Fruit fly (Drosophila melanogaster) whole organism, adult: ENCODE results near the gene CG3588.

Experiments used
- CG11617 ChIP-seq: fragments of 200-800 bp; sonication (Bioruptor generic); optimal IDR thresholded peaks from 2 replicates; lab custom pipeline; 2017; ENCODE audit warnings: mild to moderate bottlenecking, missing biosample characterization, missing genetic modification reagents, missing genetic modification characterization
- CG14711 ChIP-seq: fragments of 200-800 bp; sonication (Bioruptor generic); optimal IDR thresholded peaks from 2 replicates; lab custom pipeline; 2018; ENCODE audit warnings: missing biosample characterization, mild to moderate bottlenecking, missing genetic modification characterization, moderate library complexity
- CG33017 ChIP-seq: fragments of 200-800 bp; sonication (Bioruptor generic); optimal IDR thresholded peaks from 2 replicates; lab custom pipeline; 2018; ENCODE audit warnings: missing biosample characterization, mild to moderate bottlenecking, missing genetic modification characterization, moderate library complexity
- CG7101 ChIP-seq: fragments of 200-800 bp; sonication (Bioruptor generic); optimal IDR thresholded peaks from 2 replicates; lab custom pipeline; 2018; ENCODE audit warnings: missing biosample characterization, mild to moderate bottlenecking, missing genetic modification characterization, moderate library complexity
- Crg-1 ChIP-seq: fragments of 200-800 bp; sonication (Bioruptor generic); optimal IDR thresholded peaks from 2 replicates; lab custom pipeline; 2016; ENCODE audit warnings: missing biosample characterization, missing genetic modification characterization
- cic ChIP-seq: fragments of 200-800 bp; sonication (Bioruptor generic); optimal IDR thresholded peaks from 2 replicates; lab custom pipeline; 2017; ENCODE audit warnings: missing biosample characterization, mild to moderate bottlenecking, missing genetic modification characterization, moderate library complexity
- kay ChIP-seq: fragments of 200-800 bp; sonication (Bioruptor generic); peaks from one replicate; lab custom pipeline; 2016; ENCODE audit warnings: missing biosample characterization, missing genetic modification characterization, borderline replicate concordance
- tj ChIP-seq: fragments of 200-800 bp; sonication (Bioruptor generic); optimal IDR thresholded peaks from 3 replicates; lab custom pipeline; 2017; ENCODE audit warnings: missing biosample characterization, mild to moderate bottlenecking, missing genetic modification characterization, moderate library complexity

DNA sequence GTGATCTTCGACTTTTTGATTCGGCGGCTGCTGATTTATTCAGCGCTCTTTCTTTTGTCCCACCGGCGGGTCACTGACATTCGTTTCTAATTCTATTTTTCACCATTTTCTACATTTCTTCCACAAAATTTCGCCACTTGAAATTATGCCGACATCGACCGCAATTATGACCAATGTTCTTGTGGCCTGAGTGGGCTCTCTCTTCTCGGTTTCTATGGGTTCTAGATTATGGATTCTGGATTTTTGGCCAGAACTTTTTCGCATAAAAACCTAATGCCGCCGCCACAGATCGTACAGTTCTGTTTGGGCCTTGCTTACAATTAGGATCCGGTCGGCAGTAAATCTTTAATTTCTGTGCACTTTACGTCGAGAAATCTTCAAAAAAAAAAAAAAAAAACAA lies 17.2 kb downstream of the CG3588 start, which contains the start of gene CG3598:
- TF ChIP-seq tj: no peak
- TF ChIP-seq kay (GFP tag; lab: Kevin White, UChicago): no peak
- TF ChIP-seq CG33017 (tag; lab: Kevin White, UChicago): no peak
- TF ChIP-seq cic (GFP tag; lab: Kevin White, UChicago): no peak
- no peak for TF ChIP-seq Crg-1 (GFP tag; lab: Kevin White, UChicago)
- no peak for TF ChIP-seq CG7101 (tag; lab: Kevin White, UChicago)
- no peak for TF ChIP-seq CG11617 (GFP tag; lab: Kevin White, UChicago)
- no peak for TF ChIP-seq CG14711 (tag; lab: Kevin White, UChicago)
